Worm (Caenorhabditis elegans) whole organism, L4 larva: ENCODE data around the gene scl-3.
A peak's percentile ranks its signal among the peaks of the same experiment; 100 is the strongest.

Experiments used
- F44E2.7 ChIP-seq: fragments of 200-800 bp; sonication (Bioruptor generic); IDR thresholded peaks from 2 replicates; pipeline ENCODE4 v2.1.2; 2022; ENCODE audit warnings: missing genetic modification characterization, missing compliant biosample characterization
- T26A8.4 ChIP-seq: fragments of 200-800 bp; sonication (Bioruptor generic); IDR thresholded peaks from 2 replicates; pipeline ENCODE4 v1.3.6; 2022; ENCODE audit warnings: missing genetic modification characterization, missing compliant biosample characterization
- ZK546.5 ChIP-seq, 2 experiments: sonication (generic microtip); optimal IDR thresholded peaks; 2 replicates each; lab custom pipeline; 2017; ENCODE audit warnings: missing biosample characterization in 2 of 2, missing genetic modification characterization in 2 of 2
- aha-1 ChIP-seq: fragments of 150-350 bp; peaks from one replicate; lab custom pipeline; 2014; ENCODE audit warnings: missing biosample characterization, missing genetic modification characterization
- aly-2 ChIP-seq: sonication (generic microtip); optimal IDR thresholded peaks from 2 replicates; lab custom pipeline; 2018; ENCODE audit warnings: missing biosample characterization, missing genetic modification characterization
- ceh-20 ChIP-seq: fragments of 200-800 bp; sonication (Bioruptor generic); IDR thresholded peaks from 2 replicates; pipeline ENCODE4 v1.3.6; 2022; ENCODE audit warnings: missing genetic modification reagents, missing genetic modification characterization, missing compliant biosample characterization
- ceh-28 ChIP-seq: fragments of 150-350 bp; optimal IDR thresholded peaks from 2 replicates; lab custom pipeline; 2014; ENCODE audit warnings: missing biosample characterization, missing genetic modification reagents, missing genetic modification characterization
- ceh-32 ChIP-seq: sonication (generic microtip); optimal IDR thresholded peaks from 2 replicates; lab custom pipeline; 2016; ENCODE audit warnings: mild to moderate bottlenecking, missing genetic modification characterization, missing compliant biosample characterization; ENCODE audit not compliant: poor library complexity
- ceh-62 ChIP-seq: sonication (generic microtip); optimal IDR thresholded peaks from 2 replicates; lab custom pipeline; 2017; ENCODE audit warnings: missing biosample characterization, missing genetic modification characterization
- cey-2 ChIP-seq: sonication (generic microtip); optimal IDR thresholded peaks from 3 replicates; lab custom pipeline; 2017; ENCODE audit warnings: missing genetic modification characterization, mild to moderate bottlenecking, missing compliant biosample characterization, antibody characterized with exemption, borderline replicate concordance; ENCODE audit not compliant: insufficient read depth
- daf-12 ChIP-seq: fragments of 150-350 bp; optimal IDR thresholded peaks from 2 replicates; lab custom pipeline; 2014; ENCODE audit warnings: missing biosample characterization, missing genetic modification reagents, missing genetic modification characterization
- daf-16 ChIP-seq, 3 experiments: sonication (generic microtip); optimal IDR thresholded peaks; 2 replicates each; lab custom pipeline; 2016 to 2017; ENCODE audit warnings: missing genetic modification characterization in 3 of 3, missing genetic modification reagents in 3 of 3, mild to moderate bottlenecking in 2 of 3, missing compliant biosample characterization in 2 of 3, missing biosample characterization in 1 of 3, moderate library complexity in 1 of 3
- dpl-1 ChIP-seq: fragments of 150-350 bp; optimal IDR thresholded peaks from 2 replicates; lab custom pipeline; 2014; ENCODE audit warnings: missing biosample characterization, missing genetic modification reagents, missing genetic modification characterization
- duxl-1 ChIP-seq: sonication (generic microtip); optimal IDR thresholded peaks from 2 replicates; lab custom pipeline; 2016; ENCODE audit warnings: mild to moderate bottlenecking, missing genetic modification characterization, moderate library complexity, missing compliant biosample characterization; ENCODE audit not compliant: poor library complexity
- dve-1 ChIP-seq: sonication (generic microtip); optimal IDR thresholded peaks from 2 replicates; lab custom pipeline; 2017; ENCODE audit warnings: antibody characterized with exemption, mild to moderate bottlenecking, missing genetic modification characterization, missing compliant biosample characterization; ENCODE audit not compliant: insufficient read depth
- fos-1 ChIP-seq: fragments of 150-350 bp; optimal IDR thresholded peaks from 2 replicates; lab custom pipeline; 2014; ENCODE audit warnings: missing biosample characterization, missing genetic modification characterization
- hlh-30 ChIP-seq: sonication (generic microtip); optimal IDR thresholded peaks from 2 replicates; lab custom pipeline; 2017; ENCODE audit warnings: antibody characterized with exemption, mild to moderate bottlenecking, missing genetic modification characterization, missing compliant biosample characterization; ENCODE audit not compliant: insufficient read depth
- hmg-1.1 ChIP-seq: fragments of 200-800 bp; sonication (Bioruptor generic); IDR thresholded peaks from 2 replicates; pipeline ENCODE4 v1.3.6; 2022; ENCODE audit warnings: missing genetic modification reagents, missing genetic modification characterization, missing compliant biosample characterization
- lin-1 ChIP-seq: fragments of 200-800 bp; sonication (Bioruptor generic); IDR thresholded peaks from 2 replicates; pipeline ENCODE4 v1.3.6; 2022; ENCODE audit warnings: missing genetic modification reagents, missing genetic modification characterization, missing compliant biosample characterization
- lin-13 ChIP-seq: fragments of 150-350 bp; optimal IDR thresholded peaks from 2 replicates; lab custom pipeline; 2014; ENCODE audit warnings: missing biosample characterization, missing genetic modification reagents, missing genetic modification characterization
- mes-2 ChIP-seq: sonication (generic microtip); optimal IDR thresholded peaks from 2 replicates; lab custom pipeline; 2016; ENCODE audit warnings: missing genotype, mild to moderate bottlenecking, missing genetic modification characterization, missing compliant biosample characterization; ENCODE audit not compliant: poor library complexity, severe bottlenecking
- mxl-3 ChIP-seq: fragments of 200-800 bp; sonication (Bioruptor generic); optimal IDR thresholded peaks from 2 replicates; lab custom pipeline; 2018; ENCODE audit warnings: mild to moderate bottlenecking, missing genetic modification characterization, missing compliant biosample characterization
- nhr-11 ChIP-seq: fragments of 150-350 bp; optimal IDR thresholded peaks from 2 replicates; lab custom pipeline; 2014; ENCODE audit warnings: missing biosample characterization, missing genetic modification characterization
- nhr-111 ChIP-seq: fragments of 200-800 bp; sonication (Bioruptor generic); optimal IDR thresholded peaks from 2 replicates; lab custom pipeline; 2018; ENCODE audit warnings: mild to moderate bottlenecking, missing genetic modification characterization, missing compliant biosample characterization
- nhr-237 ChIP-seq: sonication (generic microtip); optimal IDR thresholded peaks from 2 replicates; lab custom pipeline; 2017; ENCODE audit warnings: missing biosample characterization, missing genetic modification characterization
- nhr-25 ChIP-seq: sonication (generic microtip); optimal IDR thresholded peaks from 2 replicates; lab custom pipeline; 2017; ENCODE audit warnings: missing genetic modification characterization, mild to moderate bottlenecking, missing compliant biosample characterization, antibody characterized with exemption, moderate library complexity, borderline replicate concordance; ENCODE audit not compliant: insufficient read depth
- nhr-28 ChIP-seq: fragments of 150-350 bp; optimal IDR thresholded peaks from 2 replicates; lab custom pipeline; 2014; ENCODE audit warnings: missing biosample characterization, missing genetic modification characterization
- nhr-6 ChIP-seq: fragments of 150-350 bp; optimal IDR thresholded peaks from 2 replicates; lab custom pipeline; 2014; ENCODE audit warnings: missing biosample characterization, missing genetic modification characterization
- nhr-76 ChIP-seq: fragments of 150-350 bp; optimal IDR thresholded peaks from 2 replicates; lab custom pipeline; 2014; ENCODE audit warnings: missing biosample characterization, missing genetic modification characterization
- nhr-77 ChIP-seq: fragments of 150-350 bp; optimal IDR thresholded peaks from 2 replicates; lab custom pipeline; 2014; ENCODE audit warnings: missing biosample characterization, missing genetic modification characterization
- pqm-1 ChIP-seq: sonication (generic microtip); optimal IDR thresholded peaks from 2 replicates; lab custom pipeline; 2017; ENCODE audit warnings: missing biosample characterization, missing genetic modification characterization
- rbr-2 ChIP-seq: sonication (generic microtip); optimal IDR thresholded peaks from 2 replicates; lab custom pipeline; 2016; ENCODE audit warnings: missing genotype, missing genetic modification characterization, missing compliant biosample characterization
- snpc-1.2 ChIP-seq: fragments of 200-800 bp; sonication (Bioruptor generic); IDR thresholded peaks from 2 replicates; pipeline ENCODE4 v1.3.6; 2022; ENCODE audit warnings: missing genetic modification reagents, missing genetic modification characterization, missing compliant biosample characterization
- spr-1 ChIP-seq: sonication (generic microtip); optimal IDR thresholded peaks from 2 replicates; lab custom pipeline; 2016; ENCODE audit warnings: mild to moderate bottlenecking, missing genetic modification characterization, missing compliant biosample characterization
- tag-97 ChIP-seq: fragments of 200-800 bp; sonication (Bioruptor generic); IDR thresholded peaks from 2 replicates; pipeline ENCODE4 v1.3.6; 2022; ENCODE audit warnings: missing genetic modification characterization, missing compliant biosample characterization
- unc-130 ChIP-seq: sonication (generic microtip); optimal IDR thresholded peaks from 2 replicates; lab custom pipeline; 2016; ENCODE audit warnings: missing genetic modification reagents, missing genetic modification characterization, missing compliant biosample characterization
- unc-62 ChIP-seq, 3 experiments: fragments of 150-350 bp in 1 of 3; sonication (generic microtip); optimal IDR thresholded peaks in 2 of 3; peaks in 1 of 3; 1 replicate in 1 of 3; 2 replicates in 2 of 3; lab custom pipeline; 2014 to 2017; ENCODE audit warnings: missing biosample characterization in 3 of 3, missing genetic modification characterization in 3 of 3, missing genetic modification reagents in 3 of 3, missing genotype in 1 of 3
- zfp-3 ChIP-seq: fragments of 200-800 bp; sonication (Bioruptor generic); conservative IDR thresholded peaks from 2 replicates; pipeline ENCODE4 v1.3.6; 2022; ENCODE audit warnings: missing genetic modification reagents, missing genetic modification characterization, missing compliant biosample characterization

scl-3 gene

DNA sequence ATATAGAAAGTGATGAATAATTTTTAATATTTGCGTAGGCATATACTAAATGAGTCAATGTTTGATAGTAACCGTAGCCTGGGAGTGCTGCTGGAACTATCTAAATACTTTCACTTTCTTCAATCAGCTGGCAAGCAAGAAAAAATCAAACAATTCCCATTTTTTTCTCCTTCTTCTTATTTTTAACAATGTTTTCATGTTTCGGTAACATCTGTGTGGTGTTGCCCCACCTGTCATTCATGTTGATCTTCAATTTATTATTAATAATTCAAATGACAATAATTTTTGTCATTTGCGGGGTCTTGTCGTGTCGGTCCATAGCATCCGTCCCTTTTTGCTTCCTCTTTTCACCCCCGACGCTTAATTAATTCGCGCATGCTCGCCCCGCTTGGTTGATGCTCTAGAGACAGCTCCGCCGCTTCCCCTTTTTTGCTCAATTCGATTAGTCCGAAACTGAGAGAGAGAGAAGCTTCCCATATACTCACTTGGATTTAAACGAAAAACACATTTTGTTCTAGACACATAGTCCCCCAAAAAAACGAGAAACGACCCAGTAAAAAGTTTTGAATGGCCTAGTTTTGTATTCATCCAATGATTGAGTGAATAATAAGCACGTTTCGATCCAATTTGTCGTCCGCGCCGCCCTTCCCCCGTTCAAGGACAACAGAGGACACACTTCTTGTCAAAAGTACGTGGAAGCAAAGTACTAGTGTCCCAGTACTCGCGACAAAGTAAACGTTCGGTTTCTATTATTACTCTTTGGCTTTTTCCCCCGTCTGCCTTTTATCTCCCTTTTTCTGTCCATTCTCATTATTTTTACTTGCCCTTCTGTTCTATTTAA is 31.4 kb upstream of the scl-3 start:
- no peak for TF ChIP-seq fos-1
- peak; percentile 7 for TF ChIP-seq rbr-2 (tag; lab: Kevin White, UChicago)
- TF ChIP-seq unc-62 (GFP tag; optimal IDR thresholded peaks at IDR 0.05 in 1 of 2; lab: Kevin White, UChicago), result peak in 1 of 2 experiments; percentile 97
- TF ChIP-seq unc-62 (tag; optimal IDR thresholded peaks at IDR 0.05; lab: Kevin White, UChicago), result no peak
- TF ChIP-seq nhr-28, result no peak
- TF ChIP-seq nhr-25 (tag; lab: Kevin White, UChicago), result peak; percentile 18
- TF ChIP-seq mes-2 (tag; lab: Kevin White, UChicago), result peak; percentile 8
- peak; percentile 7 for TF ChIP-seq mxl-3 (GFP tag; lab: Kevin White, UChicago)
- TF ChIP-seq hmg-1.1 (GFP tag; lab: Robert Waterston, UW), result 0 out of 2 replicates have a peak, but pooled peaks have one; percentile 5

DNA sequence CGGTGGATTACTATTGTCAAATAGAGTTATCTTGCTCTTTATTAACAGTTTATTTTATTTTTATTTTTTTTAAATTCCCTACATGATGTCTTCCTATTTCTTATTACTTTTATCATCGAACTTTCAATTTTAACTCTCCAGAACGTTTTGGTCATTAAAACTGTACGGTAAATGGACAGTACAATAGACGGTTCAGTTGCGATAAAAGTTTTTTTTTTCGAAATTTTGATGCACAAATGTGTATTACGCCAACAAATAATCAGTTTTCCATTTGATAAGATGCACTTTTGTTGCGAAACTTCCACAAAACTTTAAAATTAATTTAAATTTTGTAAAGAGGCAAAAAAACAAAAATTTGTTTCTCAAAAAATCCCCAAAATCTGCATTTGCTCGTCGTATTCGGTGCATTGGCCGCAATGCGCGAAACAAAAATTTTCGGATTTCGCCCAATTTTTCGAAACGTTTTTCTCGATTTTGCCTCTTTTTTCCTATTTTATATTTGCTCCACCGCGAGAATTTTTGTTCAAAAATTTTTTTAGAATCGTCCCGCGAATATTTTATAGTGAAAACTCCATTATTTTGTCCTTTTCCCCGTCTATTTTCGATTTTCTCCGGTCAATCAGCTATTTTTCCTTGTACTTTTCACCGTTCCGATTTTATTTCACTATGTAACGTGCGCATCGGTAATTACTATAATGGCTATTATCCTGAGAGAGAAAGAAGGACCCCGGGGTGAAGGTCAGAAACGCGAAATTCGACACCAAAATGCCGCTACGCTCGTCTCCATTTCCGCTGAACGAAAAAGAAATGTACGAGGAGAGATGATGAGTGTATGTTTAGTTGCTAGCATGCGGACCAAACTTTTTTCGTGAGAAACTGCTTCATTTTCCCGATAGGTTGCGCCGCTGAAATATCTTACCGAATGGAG is 30.4 kb upstream of the scl-3 start:
- TF ChIP-seq ZK546.5 (tag; optimal IDR thresholded peaks at IDR 0.05; lab: Kevin White, UChicago), result no peak
- no peak for TF ChIP-seq tag-97 (GFP tag; lab: Robert Waterston, UW)
- peak; percentile 8 for TF ChIP-seq nhr-28
- TF ChIP-seq nhr-76, result no peak
- peak; percentile 38; the same call in 1 of the 2 replicates for TF ChIP-seq snpc-1.2 (GFP tag; lab: Robert Waterston, UW)
- TF ChIP-seq duxl-1, result no peak
- TF ChIP-seq nhr-111, result no peak
- no peak for TF ChIP-seq nhr-237 (tag; lab: Kevin White, UChicago)
- TF ChIP-seq lin-13 (GFP tag; lab: Kevin White, UChicago), result no peak
- TF ChIP-seq aly-2 (tag; lab: Kevin White, UChicago), result no peak
- TF ChIP-seq pqm-1 (tag; lab: Kevin White, UChicago), result peak; percentile 56
- TF ChIP-seq dve-1 (tag; lab: Kevin White, UChicago), result peak; percentile 7
- no peak for TF ChIP-seq nhr-11
- TF ChIP-seq daf-16 (GFP tag; optimal IDR thresholded peaks at IDR 0.05; lab: Kevin White, UChicago), result no peak
- peak; percentile 6 for TF ChIP-seq daf-16 (tag; optimal IDR thresholded peaks at IDR 0.05; lab: Kevin White, UChicago)
- no peak for TF ChIP-seq spr-1 (tag; lab: Kevin White, UChicago)
- peak; percentile 16 for TF ChIP-seq mes-2 (tag; lab: Kevin White, UChicago)
- TF ChIP-seq ceh-62, result no peak
- no peak for TF ChIP-seq hlh-30 (tag; lab: Kevin White, UChicago)
- TF ChIP-seq dpl-1, result no peak
- TF ChIP-seq ceh-28 (tag; lab: Kevin White, UChicago), result no peak
- peak; percentile 32 for TF ChIP-seq aha-1 (tag; lab: Kevin White, UChicago)
- TF ChIP-seq ceh-32 (tag; lab: Kevin White, UChicago), result no peak
- TF ChIP-seq cey-2 (tag; lab: Kevin White, UChicago), result no peak
- TF ChIP-seq lin-1 (GFP tag; lab: Robert Waterston, UW), result no peak
- no peak for TF ChIP-seq F44E2.7 (GFP tag; lab: Robert Waterston, UW)
- TF ChIP-seq daf-12 (tag; lab: Kevin White, UChicago), result no peak
- TF ChIP-seq T26A8.4 (GFP tag; lab: Robert Waterston, UW), result no peak
- no peak for TF ChIP-seq ceh-20 (GFP tag; lab: Robert Waterston, UW)
- TF ChIP-seq unc-130 (GFP tag; lab: Kevin White, UChicago), result no peak
- TF ChIP-seq zfp-3 (GFP tag; lab: Robert Waterston, UW), result no peak
- TF ChIP-seq nhr-6 (tag; lab: Kevin White, UChicago), result no peak
- TF ChIP-seq nhr-77 (tag; lab: Kevin White, UChicago), result no peak
